Fruit fly (Drosophila melanogaster): ENCODE measurements around the gene Mcm10.

Gene Mcm10

dm6 chr2L:21163311-21163842, 16.4 kb upstream of the Mcm10 start, which contains the start of gene Noc2 (continued):
- TF ChIP-seq CG13775 (GFP tag; optimal IDR thresholded peaks at IDR 0.05), result peak; percentile 60
- TF ChIP-seq Gug (GFP tag; IDR thresholded peaks at IDR 0.05), result peak; percentile 77; the same call in 3 of the 4 replicates
- no peak for TF ChIP-seq Optix (GFP tag; IDR thresholded peaks at IDR 0.05)
- TF ChIP-seq CG15073 (GFP tag; optimal IDR thresholded peaks at IDR 0.05), result no peak
- no peak for TF ChIP-seq tna (GFP tag; IDR thresholded peaks at IDR 0.05; ENCODE audit: partially characterized antibody)
- TF ChIP-seq sob (GFP tag; IDR thresholded peaks at IDR 0.05), result no peak; the same call in 1 of the 2 replicates
- peak; percentile 15 for TF ChIP-seq Lhr (GFP tag; optimal IDR thresholded peaks at IDR 0.05)
- no peak for TF ChIP-seq CG17568 (GFP tag; optimal IDR thresholded peaks at IDR 0.05)
- peak; percentile 57 for TF ChIP-seq mam (GFP tag; optimal IDR thresholded peaks at IDR 0.05)
- TF ChIP-seq CG11456 (GFP tag; IDR thresholded peaks at IDR 0.05), result peak; percentile 72; the same call in 1 of the 3 replicates
- peak; percentile 40 for TF ChIP-seq pzg (GFP tag; optimal IDR thresholded peaks at IDR 0.05)
- peak; percentile 34 for TF ChIP-seq CG15601 (tag; optimal IDR thresholded peaks at IDR 0.05)
- no peak for TF ChIP-seq cg (GFP tag; optimal IDR thresholded peaks at IDR 0.05)
- no peak for TF ChIP-seq CG13894 (tag; optimal IDR thresholded peaks at IDR 0.05)
- no peak for TF ChIP-seq Fer2 (tag; optimal IDR thresholded peaks at IDR 0.05)
- no peak for TF ChIP-seq CG12744 (GFP tag; optimal IDR thresholded peaks at IDR 0.05)
- peak; percentile 22 for TF ChIP-seq CG4820 (GFP tag; optimal IDR thresholded peaks at IDR 0.05)
- no peak for TF ChIP-seq dan (GFP tag; IDR thresholded peaks at IDR 0.05)
- TF ChIP-seq CG10366 (GFP tag; IDR thresholded peaks at IDR 0.05), result peak; percentile 45
- peak; percentile 70 for TF ChIP-seq row (GFP tag; IDR thresholded peaks at IDR 0.05)
- no peak for TF ChIP-seq CTCF (GFP tag; optimal IDR thresholded peaks at IDR 0.05)
- TF ChIP-seq Hr39 (optimal IDR thresholded peaks at IDR 0.05), result no peak
- peak; percentile 46; the same call in 2 of the 3 replicates for TF ChIP-seq tgo (GFP tag; IDR thresholded peaks at IDR 0.05)
- no peak for TF ChIP-seq chinmo (GFP tag; IDR thresholded peaks at IDR 0.05; ENCODE audit: partially characterized antibody)
- no peak for TF ChIP-seq fd64A (GFP tag; optimal IDR thresholded peaks at IDR 0.05)
- no peak for TF ChIP-seq B-H1 (GFP tag; IDR thresholded peaks at IDR 0.05)
- TF ChIP-seq BEAF-32 (GFP tag; optimal IDR thresholded peaks at IDR 0.05), result peak; percentile 23
- TF ChIP-seq nerfin-1 (tag; optimal IDR thresholded peaks at IDR 0.05), result no peak
- TF ChIP-seq dati (GFP tag; IDR thresholded peaks at IDR 0.05), result no peak
- no peak for TF ChIP-seq Doc3 (GFP tag; IDR thresholded peaks at IDR 0.05; ENCODE audit: partially characterized antibody)
- peak; percentile 66 for TF ChIP-seq lab (GFP tag; optimal IDR thresholded peaks at IDR 0.05)
- TF ChIP-seq CG14710 (tag; optimal IDR thresholded peaks at IDR 0.05), result peak; percentile 54
- peak; percentile 4 for TF ChIP-seq kah (GFP tag; optimal IDR thresholded peaks at IDR 0.05)
- TF ChIP-seq nmo (GFP tag; optimal IDR thresholded peaks at IDR 0.05), result peak; percentile 61
- TF ChIP-seq psq (GFP tag; optimal IDR thresholded peaks at IDR 0.05), result no peak
- no peak for TF ChIP-seq CG8478 (optimal IDR thresholded peaks at IDR 0.05)
- TF ChIP-seq CG12769 (tag; optimal IDR thresholded peaks at IDR 0.05), result peak; percentile 6
- no peak for TF ChIP-seq odd (GFP tag; optimal IDR thresholded peaks at IDR 0.05)
- no peak for TF ChIP-seq rib (GFP tag; IDR thresholded peaks at IDR 0.05)
- no peak for TF ChIP-seq exex (tag; optimal IDR thresholded peaks at IDR 0.05)
- no peak for TF ChIP-seq Nf-YB (GFP tag; optimal IDR thresholded peaks at IDR 0.05)
- TF ChIP-seq dpn (GFP tag; optimal IDR thresholded peaks at IDR 0.05), result peak; percentile 34 to 42
- TF ChIP-seq HLH4C (GFP tag; IDR thresholded peaks at IDR 0.05; ENCODE audit: partially characterized antibody), result no peak
- TF ChIP-seq PHDP (tag; optimal IDR thresholded peaks at IDR 0.05), result no peak
- TF ChIP-seq ato (GFP tag; IDR thresholded peaks at IDR 0.05; ENCODE audit: partially characterized antibody), result peak; percentile 6; the same call in 1 of the 2 replicates
- TF ChIP-seq CG10267 (tag; optimal IDR thresholded peaks at IDR 0.05), result peak; percentile 37
- TF ChIP-seq Dfd (GFP tag; optimal IDR thresholded peaks at IDR 0.05), result no peak
- no peak for TF ChIP-seq NK7.1 (GFP tag; optimal IDR thresholded peaks at IDR 0.05)
- peak; percentile 16 for TF ChIP-seq Fer3 (tag; optimal IDR thresholded peaks at IDR 0.05)
- peak; percentile 45 for TF ChIP-seq CG30020 (tag; optimal IDR thresholded peaks at IDR 0.05)
- TF ChIP-seq Dp (GFP tag; optimal IDR thresholded peaks at IDR 0.05), result peak; percentile 7
